Fruit fly (Drosophila melanogaster) whole organism, prepupa: ENCODE measurements around the gene COX6AL2.
A peak's percentile ranks its signal among the peaks of the same experiment; 100 is the strongest.

Source experiments
- Blimp-1 ChIP-seq: fragments of 200-800 bp; sonication (Bioruptor generic); optimal IDR thresholded peaks from 3 replicates; lab custom pipeline; 2017; ENCODE audit warnings: missing biosample characterization, missing genetic modification characterization, mild to moderate bottlenecking, moderate library complexity, missing genetic modification reagents
- CG11762 ChIP-seq: fragments of 200-800 bp; sonication (Bioruptor generic); optimal IDR thresholded peaks from 3 replicates; lab custom pipeline; 2016; ENCODE audit warnings: missing biosample characterization, missing genetic modification characterization; ENCODE audit not compliant: insufficient read depth
- CG15336 ChIP-seq: fragments of 200-800 bp; sonication (Bioruptor generic); IDR thresholded peaks from 2 replicates; pipeline ENCODE4 v1.3.6; 2022; ENCODE audit warnings: missing biosample characterization, missing genetic modification characterization
- CG1621 ChIP-seq: fragments of 200-800 bp; sonication (Bioruptor generic); optimal IDR thresholded peaks from 3 replicates; lab custom pipeline; 2018; ENCODE audit warnings: missing biosample characterization, mild to moderate bottlenecking, missing genetic modification characterization
- CG3032 ChIP-seq: fragments of 200-800 bp; optimal IDR thresholded peaks from 2 replicates; lab custom pipeline; 2019; ENCODE audit warnings: missing biosample characterization, mild to moderate bottlenecking, missing genetic modification characterization, moderate library complexity
- CG31627 ChIP-seq: fragments of 200-800 bp; sonication (Bioruptor generic); optimal IDR thresholded peaks from 3 replicates; lab custom pipeline; 2016; ENCODE audit warnings: missing biosample characterization, missing genetic modification characterization
- CG34406 ChIP-seq: fragments of 200-800 bp; sonication (Bioruptor generic); optimal IDR thresholded peaks from 3 replicates; lab custom pipeline; 2016; ENCODE audit warnings: missing biosample characterization, missing genetic modification characterization
- CG3919 ChIP-seq: fragments of 200-800 bp; sonication (Bioruptor generic); optimal IDR thresholded peaks from 3 replicates; lab custom pipeline; 2016; ENCODE audit warnings: missing biosample characterization, missing genetic modification characterization
- CG4318 ChIP-seq: fragments of 200-800 bp; sonication (Bioruptor generic); optimal IDR thresholded peaks from 3 replicates; lab custom pipeline; 2017; ENCODE audit warnings: missing biosample characterization, mild to moderate bottlenecking, missing genetic modification characterization
- CG6163 ChIP-seq: fragments of 200-800 bp; sonication (Bioruptor generic); IDR thresholded peaks from 3 replicates; pipeline ENCODE4 v1.3.6; 2022; ENCODE audit warnings: missing biosample characterization, missing genetic modification characterization
- CG6808 ChIP-seq: fragments of 200-800 bp; sonication (Bioruptor generic); optimal IDR thresholded peaks from 3 replicates; lab custom pipeline; 2017; ENCODE audit warnings: missing biosample characterization, missing genetic modification characterization, mild to moderate bottlenecking, moderate library complexity, missing genetic modification reagents
- CG6854 ChIP-seq: fragments of 200-800 bp; sonication (Bioruptor generic); optimal IDR thresholded peaks from 2 replicates; lab custom pipeline; 2017; ENCODE audit warnings: missing biosample characterization, mild to moderate bottlenecking, missing genetic modification characterization
- CG8119 ChIP-seq: fragments of 200-800 bp; sonication (Bioruptor generic); IDR thresholded peaks from 3 replicates; pipeline ENCODE4 v1.3.6; 2022; ENCODE audit warnings: missing biosample characterization, missing genetic modification characterization
- CG8319 ChIP-seq: fragments of 200-800 bp; sonication (Bioruptor generic); optimal IDR thresholded peaks from 3 replicates; lab custom pipeline; 2016; ENCODE audit warnings: missing biosample characterization, missing genetic modification characterization
- CG9139 ChIP-seq: fragments of 200-800 bp; sonication (Bioruptor generic); optimal IDR thresholded peaks from 3 replicates; lab custom pipeline; 2017; ENCODE audit warnings: missing biosample characterization, mild to moderate bottlenecking, missing genetic modification characterization
- Eip75B ChIP-seq: fragments of 200-800 bp; sonication (Bioruptor generic); optimal IDR thresholded peaks from 3 replicates; lab custom pipeline; 2016; ENCODE audit warnings: missing biosample characterization, missing genetic modification characterization
- Eip78C ChIP-seq: fragments of 200-800 bp; sonication (Bioruptor generic); peaks from one replicate; lab custom pipeline; 2016; ENCODE audit warnings: missing biosample characterization, missing genetic modification characterization
- Ets96B ChIP-seq: fragments of 200-800 bp; optimal IDR thresholded peaks from 2 replicates; lab custom pipeline; 2019; ENCODE audit warnings: missing biosample characterization, mild to moderate bottlenecking, missing genetic modification characterization, moderate library complexity
- Gug ChIP-seq: fragments of 200-800 bp; sonication (Bioruptor generic); IDR thresholded peaks from 2 replicates; pipeline ENCODE4 v1.3.6; 2022; ENCODE audit warnings: missing biosample characterization, missing genetic modification characterization
- Hr38 ChIP-seq: sonication (Bioruptor generic); optimal IDR thresholded peaks from 2 replicates; lab custom pipeline; 2016; ENCODE audit warnings: missing biosample characterization, missing genetic modification characterization
- Hr4 ChIP-seq: fragments of 200-800 bp; sonication (Bioruptor generic); optimal IDR thresholded peaks from 3 replicates; lab custom pipeline; 2016; ENCODE audit warnings: missing biosample characterization, missing genetic modification characterization
- Lpt ChIP-seq: fragments of 200-800 bp; sonication (Bioruptor generic); optimal IDR thresholded peaks from 3 replicates; lab custom pipeline; 2016; ENCODE audit warnings: missing biosample characterization, missing genetic modification characterization
- Met ChIP-seq: fragments of 200-800 bp; sonication (Bioruptor generic); optimal IDR thresholded peaks from 3 replicates; lab custom pipeline; 2016; ENCODE audit warnings: missing biosample characterization, missing genetic modification characterization
- Smox ChIP-seq: fragments of 200-800 bp; sonication (Bioruptor generic); optimal IDR thresholded peaks from 3 replicates; lab custom pipeline; 2016; ENCODE audit warnings: missing biosample characterization, missing genetic modification characterization
- Sox102F ChIP-seq: fragments of 200-800 bp; sonication (Bioruptor generic); optimal IDR thresholded peaks from 2 replicates; lab custom pipeline; 2016; ENCODE audit warnings: missing biosample characterization, mild to moderate bottlenecking, missing genetic modification characterization
- Sox14 ChIP-seq: fragments of 200-800 bp; sonication (Bioruptor generic); optimal IDR thresholded peaks from 3 replicates; lab custom pipeline; 2016; ENCODE audit warnings: missing biosample characterization, missing genetic modification characterization
- achi ChIP-seq: fragments of 200-800 bp; sonication (Bioruptor generic); optimal IDR thresholded peaks from 3 replicates; lab custom pipeline; 2016; ENCODE audit warnings: missing biosample characterization, missing genetic modification characterization
- dsx ChIP-seq: fragments of 200-800 bp; optimal IDR thresholded peaks from 3 replicates; lab custom pipeline; 2019; ENCODE audit warnings: missing biosample characterization, mild to moderate bottlenecking, missing genetic modification characterization, moderate library complexity; ENCODE audit not compliant: poor library complexity, severe bottlenecking
- eg ChIP-seq: fragments of 200-800 bp; sonication (Bioruptor generic); IDR thresholded peaks from 3 replicates; pipeline ENCODE4 v1.3.6; 2022; ENCODE audit warnings: missing biosample characterization, missing genetic modification characterization
- esn ChIP-seq: fragments of 200-800 bp; sonication (Bioruptor generic); optimal IDR thresholded peaks from 2 replicates; lab custom pipeline; 2016; ENCODE audit warnings: missing biosample characterization, mild to moderate bottlenecking, missing genetic modification characterization, moderate library complexity
- fd59A ChIP-seq: fragments of 200-800 bp; sonication (Bioruptor generic); optimal IDR thresholded peaks from 2 replicates; lab custom pipeline; 2017; ENCODE audit warnings: missing biosample characterization, mild to moderate bottlenecking, missing genetic modification characterization, missing genetic modification reagents
- lz ChIP-seq: fragments of 200-800 bp; sonication (Bioruptor generic); optimal IDR thresholded peaks from 3 replicates; lab custom pipeline; 2016; ENCODE audit warnings: missing biosample characterization, missing genetic modification characterization
- net ChIP-seq: fragments of 200-800 bp; sonication (Bioruptor generic); optimal IDR thresholded peaks from 3 replicates; lab custom pipeline; 2016; ENCODE audit warnings: missing biosample characterization, missing genetic modification characterization
- pdm3 ChIP-seq: fragments of 200-800 bp; sonication (Bioruptor generic); optimal IDR thresholded peaks from 3 replicates; lab custom pipeline; 2016; ENCODE audit warnings: missing biosample characterization, missing genetic modification characterization
- salr ChIP-seq, 2 experiments: fragments of 200-800 bp; sonication (Bioruptor generic); optimal IDR thresholded peaks; 3 replicates each; lab custom pipeline; 2016 to 2018; ENCODE audit warnings: missing biosample characterization in 2 of 2, missing genetic modification characterization in 2 of 2, mild to moderate bottlenecking in 1 of 2
- ss ChIP-seq, 2 experiments: fragments of 200-800 bp; sonication (Bioruptor generic); optimal IDR thresholded peaks; 2 replicates in 1 of 2; 3 replicates in 1 of 2; lab custom pipeline; 2017 to 2018; ENCODE audit warnings: mild to moderate bottlenecking in 2 of 2, missing biosample characterization in 2 of 2, missing genetic modification characterization in 2 of 2, moderate library complexity in 1 of 2
- svp ChIP-seq: fragments of 200-800 bp; sonication (Bioruptor generic); peaks from one replicate; lab custom pipeline; 2016; ENCODE audit warnings: missing biosample characterization, missing genetic modification characterization
- vri ChIP-seq: fragments of 200-800 bp; sonication (Bioruptor generic); optimal IDR thresholded peaks from 3 replicates; lab custom pipeline; 2016; ENCODE audit warnings: missing biosample characterization, mild to moderate bottlenecking, missing genetic modification characterization

The COX6AL2 gene

DNA sequence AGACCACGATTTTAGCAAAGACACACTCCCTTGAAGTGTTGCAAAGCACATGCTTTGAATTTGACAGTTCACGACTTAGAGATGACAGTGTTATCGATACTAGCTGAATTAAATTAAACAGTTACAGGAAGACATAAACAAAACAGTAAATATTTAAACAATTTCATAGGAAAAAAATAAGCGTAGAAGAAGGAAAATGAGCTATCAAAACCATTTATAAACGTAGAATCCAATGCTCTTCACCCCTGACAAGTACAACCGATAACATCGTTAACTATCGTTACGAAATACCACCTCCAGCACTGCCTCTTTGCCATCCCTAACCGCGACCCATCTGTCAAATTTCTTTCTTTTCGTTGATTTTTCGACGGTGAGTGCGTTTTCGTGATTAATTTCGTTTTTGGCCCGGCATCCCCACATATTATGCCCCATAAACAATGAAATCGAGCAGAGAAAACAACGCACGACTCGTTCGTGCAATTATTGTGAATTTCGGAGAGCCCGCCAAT, 15.1 kb downstream of the COX6AL2 start, which contains the start of gene RpL26 (continued):
- TF ChIP-seq CG11762 (GFP tag; lab: Kevin White, UChicago) (no peak), CG34406 (GFP tag; lab: Kevin White, UChicago) (peak; percentile 57), svp (GFP tag; lab: Kevin White, UChicago) (no peak), ss (GFP tag; optimal IDR thresholded peaks at IDR 0.05; lab: Kevin White, UChicago) (no peak), dsx (peak; percentile 14), Hr38 (GFP tag; lab: Kevin White, UChicago) (no peak), CG3032 (tag; lab: Kevin White, UChicago) (peak; percentile 60), vri (no peak), achi (GFP tag; lab: Kevin White, UChicago) (peak; percentile 100), Hr4 (GFP tag; lab: Kevin White, UChicago) (no peak), Gug (GFP tag; lab: Robert Waterston, UW) (0 out of 2 replicates have a peak, but pooled peaks have one; percentile 14), Met (GFP tag; lab: Kevin White, UChicago) (no peak), Sox102F (GFP tag; lab: Kevin White, UChicago) (no peak), Sox14 (GFP tag; lab: Kevin White, UChicago) (peak; percentile 70), Lpt (GFP tag; lab: Kevin White, UChicago) (no peak), fd59A (GFP tag; lab: Kevin White, UChicago) (peak; percentile 45), Smox (no peak), Eip78C (GFP tag; lab: Kevin White, UChicago) (peak; percentile 79), CG4318 (GFP tag; lab: Kevin White, UChicago) (no peak), CG31627 (GFP tag; lab: Kevin White, UChicago) (peak; percentile 86), CG6163 (peak; percentile 58; the same call in 2 of the 3 replicates), salr (GFP tag; optimal IDR thresholded peaks at IDR 0.05; lab: Kevin White, UChicago) (no peak)

DNA sequence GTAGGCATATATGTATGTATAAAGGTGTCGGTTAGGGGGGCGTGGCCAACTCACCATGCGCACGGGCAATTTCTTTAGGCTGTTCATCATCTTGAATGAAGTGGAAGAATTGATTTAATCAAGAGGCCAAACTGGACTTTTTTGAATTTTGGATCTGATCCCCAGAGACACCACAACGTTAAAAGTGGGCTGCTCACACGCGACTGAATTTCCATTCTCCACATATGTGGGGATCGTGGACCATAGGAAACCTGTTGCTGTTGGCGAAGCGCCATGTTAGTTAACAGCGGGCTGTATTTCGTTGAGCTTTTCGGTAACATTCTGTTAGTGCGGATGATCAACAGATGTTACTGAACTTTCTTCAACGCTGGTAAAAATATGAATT, 15.9 kb downstream of the COX6AL2 start, which contains the start of gene CG3902:
CG3902 (minus strand) TSS at position 208 of the 385 bp plus-strand sequence.
- TF ChIP-seq Sox102F (GFP tag; lab: Kevin White, UChicago) = no peak
- peak; percentile 78 for TF ChIP-seq Eip78C (GFP tag; lab: Kevin White, UChicago)
- TF ChIP-seq Eip75B = peak; percentile 14
- TF ChIP-seq net = peak; percentile 22
- peak; percentile 26 for TF ChIP-seq esn (GFP tag; lab: Kevin White, UChicago)
- peak; percentile 73 for TF ChIP-seq vri
- TF ChIP-seq CG8119 = peak; percentile 44; the same call in 1 of the 3 replicates
- peak; percentile 28 for TF ChIP-seq CG9139
- no peak for TF ChIP-seq CG1621
- TF ChIP-seq eg (GFP tag; lab: Robert Waterston, UW) = peak; percentile 59; the same call in 1 of the 3 replicates
- peak; percentile 75 for TF ChIP-seq CG6854 (GFP tag; lab: Kevin White, UChicago)
- TF ChIP-seq CG6163 = peak; percentile 57; the same call in 1 of the 3 replicates
- TF ChIP-seq CG6808 (GFP tag; lab: Kevin White, UChicago) = no peak
- TF ChIP-seq lz (GFP tag; lab: Kevin White, UChicago) = no peak
- TF ChIP-seq CG3919 = no peak
- no peak for TF ChIP-seq CG8319 (GFP tag; lab: Kevin White, UChicago)
- TF ChIP-seq dsx = peak; percentile 25
- peak; percentile 38 to 77 for TF ChIP-seq ss (GFP tag; optimal IDR thresholded peaks at IDR 0.05; lab: Kevin White, UChicago)
- peak; percentile 49; the same call in 1 of the 2 replicates for TF ChIP-seq CG15336 (GFP tag; lab: Robert Waterston, UW)

DNA sequence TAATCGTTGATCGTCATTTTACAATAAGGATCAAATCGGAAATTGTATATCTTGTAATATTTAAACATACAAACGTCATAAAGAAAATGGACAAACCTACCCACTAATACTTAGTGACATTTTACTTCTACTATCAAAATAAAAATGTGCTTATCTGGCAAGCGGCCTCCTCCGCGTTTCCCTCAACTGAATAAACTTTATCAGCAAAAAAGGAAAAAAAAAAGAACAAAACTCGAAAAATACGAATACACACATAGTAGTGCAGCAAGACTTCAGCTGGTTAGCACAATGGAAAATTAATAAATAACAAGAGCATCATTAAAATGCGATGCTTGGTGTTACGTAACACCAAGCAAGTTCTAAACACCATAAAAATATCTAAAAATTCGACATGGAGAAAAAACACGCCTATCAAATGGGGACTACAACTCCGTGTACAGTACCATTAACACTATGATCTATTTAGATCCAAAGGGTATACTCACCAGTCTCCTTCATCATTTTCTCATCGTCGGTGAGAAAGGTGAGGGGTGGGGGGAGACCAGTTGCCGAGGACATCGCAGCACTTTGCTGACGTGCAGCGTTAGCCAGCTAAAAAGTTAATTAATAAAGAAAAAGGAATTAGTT, 16.4 kb downstream of the COX6AL2 start:
- TF ChIP-seq CG4318 (GFP tag; lab: Kevin White, UChicago) (no peak), pdm3 (GFP tag; lab: Kevin White, UChicago) (no peak), Ets96B (tag; lab: Kevin White, UChicago) (no peak), esn (GFP tag; lab: Kevin White, UChicago) (no peak), vri (peak; percentile 77), Blimp-1 (GFP tag; lab: Kevin White, UChicago) (no peak)
